Worm (Caenorhabditis elegans) whole organism, L1 larva: ENCODE measurements around the gene F31E3.6.

Experiments
- alr-1 ChIP-seq: fragments of 200-800 bp; sonication (Bioruptor generic); optimal IDR thresholded peaks from 2 replicates; lab custom pipeline; 2018; ENCODE audit warnings: borderline replicate concordance, mild to moderate bottlenecking, missing genetic modification characterization, missing compliant biosample characterization
- aly-2 ChIP-seq: fragments of 150-350 bp; optimal IDR thresholded peaks from 2 replicates; lab custom pipeline; 2014; ENCODE audit warnings: missing biosample characterization, missing genetic modification characterization
- blmp-1 ChIP-seq: fragments of 150-350 bp; optimal IDR thresholded peaks from 2 replicates; lab custom pipeline; 2014; ENCODE audit warnings: missing biosample characterization, missing genetic modification characterization
- ceh-63 ChIP-seq: fragments of 200-800 bp; sonication (Bioruptor generic); optimal IDR thresholded peaks from 2 replicates; lab custom pipeline; 2018; ENCODE audit warnings: mild to moderate bottlenecking, missing genetic modification characterization, missing compliant biosample characterization
- ceh-82 ChIP-seq, 3 experiments: fragments of 150-350 bp in 1 of 3; sonication (generic microtip) in 2 of 3; optimal IDR thresholded peaks; 2 replicates each; lab custom pipeline; 2014 to 2017; ENCODE audit warnings: missing biosample characterization in 3 of 3, missing genetic modification characterization in 3 of 3
- ces-1 ChIP-seq: fragments of 150-350 bp; optimal IDR thresholded peaks from 2 replicates; lab custom pipeline; 2014; ENCODE audit warnings: missing biosample characterization, missing genetic modification reagents, missing genetic modification characterization
- dpl-1 ChIP-seq, 3 experiments: fragments of 150-350 bp in 2 of 3; sonication (generic microtip) in 1 of 3; optimal IDR thresholded peaks; 2 replicates each; lab custom pipeline; 2014 to 2017; ENCODE audit warnings: missing biosample characterization in 3 of 3, missing genetic modification characterization in 3 of 3, missing genetic modification reagents in 3 of 3
- dsc-1 ChIP-seq: sonication (generic microtip); optimal IDR thresholded peaks from 2 replicates; lab custom pipeline; 2016; ENCODE audit warnings: mild to moderate bottlenecking, missing genetic modification characterization, missing compliant biosample characterization
- efl-1 ChIP-seq, 4 experiments: fragments of 150-350 bp; optimal IDR thresholded peaks in 3 of 4; peaks in 1 of 4; 1 replicate in 1 of 4; 2 replicates in 3 of 4; lab custom pipeline; 2014; ENCODE audit warnings: missing biosample characterization in 2 of 4, missing genetic modification characterization in 2 of 4, missing genetic modification reagents in 2 of 4
- egl-13 ChIP-seq: sonication (generic microtip); optimal IDR thresholded peaks from 2 replicates; lab custom pipeline; 2016; ENCODE audit warnings: missing genotype, missing genetic modification reagents, missing genetic modification characterization, missing compliant biosample characterization
- fkh-4 ChIP-seq: sonication (generic microtip); optimal IDR thresholded peaks from 2 replicates; lab custom pipeline; 2016; ENCODE audit warnings: missing compliant biosample characterization, missing genetic modification characterization, borderline replicate concordance
- lin-13 ChIP-seq: fragments of 150-350 bp; optimal IDR thresholded peaks from 2 replicates; lab custom pipeline; 2014; ENCODE audit warnings: missing biosample characterization, missing genetic modification reagents, missing genetic modification characterization
- lin-14 ChIP-seq: fragments of 200-800 bp; sonication (Bioruptor generic); optimal IDR thresholded peaks from 2 replicates; lab custom pipeline; 2018; ENCODE audit warnings: mild to moderate bottlenecking, missing genetic modification characterization, moderate library complexity, missing compliant biosample characterization
- lin-35 ChIP-seq, 2 experiments: fragments of 150-350 bp; optimal IDR thresholded peaks; 2 replicates each; lab custom pipeline; 2014; ENCODE audit warnings: missing biosample characterization in 2 of 2, missing genetic modification characterization in 2 of 2, missing genetic modification reagents in 2 of 2
- lsy-2 ChIP-seq, 2 experiments: fragments of 150-350 bp; optimal IDR thresholded peaks; 2 replicates each; lab custom pipeline; 2014; ENCODE audit warnings: missing biosample characterization in 2 of 2, missing genetic modification characterization in 2 of 2
- mdl-1 ChIP-seq, 2 experiments: fragments of 150-350 bp; optimal IDR thresholded peaks; 2 replicates each; lab custom pipeline; 2014 to 2017; ENCODE audit warnings: missing biosample characterization in 2 of 2, missing genetic modification characterization in 2 of 2, inconsistent platforms in 1 of 2
- mep-1 ChIP-seq: fragments of 150-350 bp; optimal IDR thresholded peaks from 2 replicates; lab custom pipeline; 2014; ENCODE audit warnings: missing biosample characterization, missing genetic modification characterization
- nhr-19 ChIP-seq: fragments of 200-800 bp; sonication (Bioruptor generic); conservative IDR thresholded peaks from 2 replicates; pipeline ENCODE4 v1.3.6; 2022; ENCODE audit warnings: missing genetic modification characterization, missing compliant biosample characterization
- nhr-20 ChIP-seq: sonication (generic microtip); optimal IDR thresholded peaks from 2 replicates; lab custom pipeline; 2016; ENCODE audit warnings: mild to moderate bottlenecking, missing genetic modification characterization, missing compliant biosample characterization
- nhr-47 ChIP-seq: sonication (generic microtip); optimal IDR thresholded peaks from 2 replicates; lab custom pipeline; 2016; ENCODE audit warnings: mild to moderate bottlenecking, missing genetic modification characterization, moderate library complexity, missing compliant biosample characterization
- nhr-71 ChIP-seq: sonication (generic microtip); optimal IDR thresholded peaks from 2 replicates; lab custom pipeline; 2016; ENCODE audit warnings: mild to moderate bottlenecking, missing genetic modification characterization, moderate library complexity, missing compliant biosample characterization
- nhr-85 ChIP-seq: sonication (generic microtip); peaks from one replicate; lab custom pipeline; 2016; ENCODE audit warnings: missing genetic modification characterization, inconsistent platforms, missing compliant biosample characterization
- nhr-90 ChIP-seq: sonication (generic microtip); optimal IDR thresholded peaks from 2 replicates; lab custom pipeline; 2016; ENCODE audit warnings: mild to moderate bottlenecking, missing genetic modification characterization, missing compliant biosample characterization; ENCODE audit not compliant: poor library complexity
- pag-3 ChIP-seq: sonication (generic microtip); optimal IDR thresholded peaks from 2 replicates; lab custom pipeline; 2017; ENCODE audit warnings: missing genetic modification characterization, mild to moderate bottlenecking, missing compliant biosample characterization, antibody characterized with exemption, borderline replicate concordance; ENCODE audit not compliant: insufficient read depth
- pqm-1 ChIP-seq: sonication (generic microtip); optimal IDR thresholded peaks from 3 replicates; lab custom pipeline; 2017; ENCODE audit warnings: missing biosample characterization, missing genetic modification characterization
- rnt-1 ChIP-seq: sonication (generic microtip); optimal IDR thresholded peaks from 2 replicates; lab custom pipeline; 2016; ENCODE audit warnings: mild to moderate bottlenecking, missing genetic modification characterization, moderate library complexity, missing compliant biosample characterization
- snu-23 ChIP-seq: sonication (generic microtip); optimal IDR thresholded peaks from 2 replicates; lab custom pipeline; 2016; ENCODE audit warnings: missing genetic modification characterization, missing compliant biosample characterization
- swsn-7 ChIP-seq: sonication (generic microtip); optimal IDR thresholded peaks from 2 replicates; lab custom pipeline; 2016; ENCODE audit warnings: missing genetic modification characterization, missing compliant biosample characterization
- tbx-2 ChIP-seq: sonication (generic microtip); optimal IDR thresholded peaks from 2 replicates; lab custom pipeline; 2016; ENCODE audit warnings: missing genetic modification characterization, missing compliant biosample characterization
- tlp-1 ChIP-seq: fragments of 150-350 bp; optimal IDR thresholded peaks from 2 replicates; lab custom pipeline; 2014; ENCODE audit warnings: missing biosample characterization, missing genetic modification characterization
- unc-30 ChIP-seq: sonication (generic microtip); optimal IDR thresholded peaks from 2 replicates; lab custom pipeline; 2017; ENCODE audit warnings: missing biosample characterization, missing genetic modification characterization
- unc-86 ChIP-seq: sonication (generic microtip); optimal IDR thresholded peaks from 2 replicates; lab custom pipeline; 2016; ENCODE audit warnings: missing genetic modification characterization, missing compliant biosample characterization
- unc-98 ChIP-seq: fragments of 200-800 bp; sonication (Bioruptor generic); IDR thresholded peaks from 2 replicates; pipeline ENCODE4 v1.3.6; 2022; ENCODE audit warnings: missing genetic modification characterization, missing compliant biosample characterization

Gene F31E3.6

DNA sequence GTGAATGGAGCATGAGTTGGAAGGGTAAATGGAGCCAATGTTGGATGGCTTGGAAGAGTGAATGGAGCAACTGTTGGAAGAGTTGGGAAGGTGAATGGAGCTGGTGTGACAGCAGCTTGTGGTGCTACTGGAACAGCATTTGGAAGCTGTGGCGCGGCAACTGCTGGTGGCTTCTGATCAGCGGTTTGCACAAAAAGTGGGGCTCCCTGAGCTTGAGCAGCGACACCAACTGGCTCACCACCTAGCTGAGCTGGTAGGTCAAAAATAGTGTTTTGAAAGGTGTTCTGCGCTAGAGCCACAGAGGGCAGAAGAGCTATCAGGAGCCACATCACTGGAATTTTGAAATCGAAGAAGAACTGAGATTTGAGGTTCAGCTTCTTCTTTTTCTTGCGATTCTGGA lies 36.6 kb upstream of the F31E3.6 start:
- TF ChIP-seq rnt-1 (no peak), nhr-47 (tag; lab: Kevin White, UChicago) (no peak), nhr-71 (tag; lab: Kevin White, UChicago) (no peak), tlp-1 (tag; lab: Kevin White, UChicago) (no peak), ceh-63 (GFP tag; lab: Kevin White, UChicago) (no peak), unc-86 (no peak), efl-1 (optimal IDR thresholded peaks at IDR 0.05; lab: Kevin White, UChicago) (no peak), efl-1 (GFP tag; optimal IDR thresholded peaks at IDR 0.05 in 1 of 2; lab: Kevin White, UChicago) (peak in 1 of 2 experiments; percentile 18)
- TF ChIP-seq, all 84 proteins: peak for 1

DNA sequence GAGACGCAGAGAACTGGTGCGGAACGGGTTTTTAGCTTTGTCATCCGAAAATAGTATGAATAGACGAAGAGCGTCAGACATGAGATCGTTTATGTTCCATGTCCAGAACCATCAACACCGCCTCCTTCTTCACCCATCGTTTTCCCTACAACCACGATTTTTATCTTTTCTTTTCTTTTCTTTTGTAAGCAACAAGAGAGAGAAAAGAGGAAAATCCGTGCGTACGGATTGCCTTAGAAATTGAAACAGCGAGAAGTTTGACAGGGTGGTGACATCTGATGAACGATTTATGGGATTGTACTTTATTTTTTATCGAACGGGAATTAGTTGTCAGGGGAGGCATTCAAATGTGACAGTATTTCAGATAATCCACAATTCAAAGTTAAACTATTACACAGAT lies 36.1 kb upstream of the F31E3.6 start, which contains the start of gene abu-13:
abu-13 (minus strand) TSS at position 152 of the 400 bp plus-strand sequence.
- TF ChIP-seq efl-1 (optimal IDR thresholded peaks at IDR 0.05; lab: Kevin White, UChicago) (no peak), efl-1 (GFP tag; optimal IDR thresholded peaks at IDR 0.05 in 1 of 2; lab: Kevin White, UChicago) (peak in 1 of 2 experiments; percentile 21), pag-3 (tag; lab: Kevin White, UChicago) (no peak), fkh-4 (tag; lab: Kevin White, UChicago) (no peak), ceh-63 (GFP tag; lab: Kevin White, UChicago) (no peak), unc-86 (no peak), nhr-19 (no peak), pqm-1 (tag; lab: Kevin White, UChicago) (no peak), egl-13 (tag; lab: Kevin White, UChicago) (no peak), unc-98 (no peak), nhr-85 (peak; percentile 19), alr-1 (tag; lab: Kevin White, UChicago) (no peak), aly-2 (no peak), lin-13 (GFP tag; lab: Kevin White, UChicago) (no peak), blmp-1 (tag; lab: Kevin White, UChicago) (peak; percentile 93)

DNA sequence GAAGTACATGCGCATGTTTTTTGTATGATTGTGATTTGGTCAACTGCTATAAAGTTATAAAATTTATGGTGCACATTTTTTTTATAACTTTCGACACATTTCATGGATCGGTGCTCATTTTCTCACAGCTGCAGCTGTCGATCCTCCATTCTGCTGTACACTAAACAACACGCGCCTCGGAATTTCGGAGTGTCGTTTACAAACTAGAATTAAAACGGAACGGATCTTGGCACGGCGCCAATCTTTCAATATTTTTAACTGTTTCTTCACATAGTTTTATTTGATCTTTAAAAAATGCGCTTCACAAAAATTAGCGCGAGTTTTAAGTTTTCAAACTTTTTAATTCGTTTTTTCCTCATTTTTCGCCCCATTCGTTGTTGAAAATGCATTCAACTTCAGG lies 35.5 kb upstream of the F31E3.6 start, which contains the start of gene let-711:
let-711 (plus strand) TSS at position 337 of the 400 bp plus-strand sequence.
- TF ChIP-seq unc-30 (tag; lab: Kevin White, UChicago) (no peak), nhr-20 (tag; lab: Kevin White, UChicago) (peak; percentile 25), lin-35 (GFP tag; optimal IDR thresholded peaks at IDR 0.05; lab: Kevin White, UChicago) (peak; percentile 37 to 52), blmp-1 (tag; lab: Kevin White, UChicago) (peak; percentile 36), ceh-82 (tag; optimal IDR thresholded peaks at IDR 0.05; lab: Kevin White, UChicago) (peak in 1 of 3 experiments; percentile 20), nhr-71 (tag; lab: Kevin White, UChicago) (peak; percentile 41), lsy-2 (tag; optimal IDR thresholded peaks at IDR 0.05; lab: Kevin White, UChicago) (peak; percentile 22 to 47), dpl-1 (GFP tag; optimal IDR thresholded peaks at IDR 0.05; lab: Kevin White, UChicago) (peak in 2 of 3 experiments; percentile 19 to 36), nhr-90 (tag; lab: Kevin White, UChicago) (no peak), mep-1 (peak; percentile 17), snu-23 (GFP tag; lab: Kevin White, UChicago) (peak; percentile 26), nhr-47 (tag; lab: Kevin White, UChicago) (no peak), dsc-1 (tag; lab: Kevin White, UChicago) (peak; percentile 24), swsn-7 (tag; lab: Kevin White, UChicago) (peak; percentile 17), mdl-1 (tag; optimal IDR thresholded peaks at IDR 0.05; lab: Kevin White, UChicago) (no peak), efl-1 (optimal IDR thresholded peaks at IDR 0.05; lab: Kevin White, UChicago) (peak; percentile 16 to 49), efl-1 (GFP tag; optimal IDR thresholded peaks at IDR 0.05 in 1 of 2; lab: Kevin White, UChicago) (peak; percentile 12 to 39), rnt-1 (peak; percentile 8)

DNA sequence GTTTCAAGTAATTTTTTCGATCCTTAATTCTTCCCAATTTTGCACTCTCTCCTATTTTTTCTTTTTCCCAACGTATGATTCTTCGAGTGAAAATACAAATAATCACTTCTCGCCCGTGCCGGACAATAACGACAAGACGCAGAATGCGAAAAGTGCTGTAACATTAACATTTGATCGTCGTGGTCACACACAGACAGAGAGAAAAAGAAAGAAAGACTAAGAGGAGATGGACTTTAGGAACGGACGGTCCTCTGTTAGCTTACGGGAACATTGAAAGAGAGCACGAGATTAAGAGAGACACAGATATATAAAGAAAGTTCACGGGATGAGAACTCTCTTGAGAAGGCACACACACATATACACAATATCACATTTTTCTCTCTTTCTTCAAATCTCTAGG lies 34.0 kb upstream of the F31E3.6 start:
- TF ChIP-seq blmp-1 (tag; lab: Kevin White, UChicago) (peak; percentile 52), mep-1 (peak; percentile 21), ces-1 (GFP tag; lab: Kevin White, UChicago) (no peak), lin-14 (peak; percentile 44), lin-35 (GFP tag; optimal IDR thresholded peaks at IDR 0.05; lab: Kevin White, UChicago) (peak in 1 of 2 experiments; percentile 15), tbx-2 (no peak), lsy-2 (tag; optimal IDR thresholded peaks at IDR 0.05; lab: Kevin White, UChicago) (peak in 1 of 2 experiments; percentile 3)
